Worm (Caenorhabditis elegans) whole organism, midembryonic: ENCODE data around the gene M02D8.5.

Experiments
- flt-1 ChIP-seq: fragments of 200-800 bp; sonication (Bioruptor generic); IDR thresholded peaks from 2 replicates; pipeline ENCODE4 v1.3.6; 2022; ENCODE audit warnings: missing genetic modification characterization, missing compliant biosample characterization
- tab-1 ChIP-seq: fragments of 200-800 bp; sonication (Bioruptor generic); IDR thresholded peaks from 2 replicates; pipeline ENCODE4 v1.3.6; 2022; ENCODE audit warnings: missing genetic modification characterization, missing compliant biosample characterization
- ztf-29 ChIP-seq: fragments of 200-800 bp; sonication (Bioruptor generic); IDR thresholded peaks from 2 replicates; pipeline ENCODE4 v1.3.6; 2022; ENCODE audit warnings: missing genetic modification reagents, missing genetic modification characterization, missing compliant biosample characterization

ce11 chrX:8752546-8752945 lies 8.9 kb downstream of the M02D8.5 start:
- TF ChIP-seq ztf-29 (GFP tag; lab: Robert Waterston, UW) (no peak), flt-1 (no peak), tab-1 (GFP tag; lab: Robert Waterston, UW) (no peak)
